Fruit fly (Drosophila melanogaster) whole organism, pupa: ENCODE measurements around the gene Ac78C.

Source experiments
- CG10348 ChIP-seq: fragments of 200-800 bp; sonication (Bioruptor generic); IDR thresholded peaks from 2 replicates; pipeline ENCODE4 v1.3.6; 2022; ENCODE audit warnings: missing biosample characterization, missing genetic modification characterization
- CG12605 ChIP-seq: fragments of 200-800 bp; sonication (Bioruptor generic); IDR thresholded peaks from 2 replicates; pipeline ENCODE4 v1.3.6; 2022; ENCODE audit warnings: missing biosample characterization, missing genetic modification characterization
- CG13204 ChIP-seq: fragments of 200-800 bp; sonication (Bioruptor generic); optimal IDR thresholded peaks from 2 replicates; lab custom pipeline; 2018; ENCODE audit warnings: missing biosample characterization, mild to moderate bottlenecking, missing genetic modification characterization, moderate library complexity
- CG14655 ChIP-seq: fragments of 200-800 bp; sonication (Bioruptor generic); optimal IDR thresholded peaks from 3 replicates; lab custom pipeline; 2017; ENCODE audit warnings: mild to moderate bottlenecking, missing biosample characterization, missing genetic modification reagents, missing genetic modification characterization
- CG15710 ChIP-seq: fragments of 200-800 bp; sonication (Bioruptor generic); optimal IDR thresholded peaks from 2 replicates; lab custom pipeline; 2018; ENCODE audit warnings: missing biosample characterization, mild to moderate bottlenecking, missing genetic modification characterization, moderate library complexity
- CG17806 ChIP-seq: fragments of 200-800 bp; sonication (Bioruptor generic); optimal IDR thresholded peaks from 2 replicates; lab custom pipeline; 2018; ENCODE audit warnings: missing biosample characterization, mild to moderate bottlenecking, missing genetic modification characterization, moderate library complexity
- CG32121 ChIP-seq: fragments of 200-800 bp; sonication (Bioruptor generic); IDR thresholded peaks from 2 replicates; pipeline ENCODE4 v1.3.6; 2022; ENCODE audit warnings: missing biosample characterization, missing genetic modification characterization
- CG34367 ChIP-seq: fragments of 200-800 bp; sonication (Bioruptor generic); optimal IDR thresholded peaks from 2 replicates; lab custom pipeline; 2018; ENCODE audit warnings: missing biosample characterization, mild to moderate bottlenecking, missing genetic modification characterization
- CG4496 ChIP-seq: fragments of 200-800 bp; sonication (Bioruptor generic); IDR thresholded peaks from 3 replicates; pipeline ENCODE4 v1.3.6; 2022; ENCODE audit warnings: missing biosample characterization, missing genetic modification characterization
- CG8159 ChIP-seq: fragments of 200-800 bp; sonication (Bioruptor generic); optimal IDR thresholded peaks from 3 replicates; lab custom pipeline; 2018; ENCODE audit warnings: missing biosample characterization, mild to moderate bottlenecking, missing genetic modification characterization, moderate library complexity
- CG8301 ChIP-seq: fragments of 200-800 bp; sonication (Bioruptor generic); optimal IDR thresholded peaks from 2 replicates; lab custom pipeline; 2018; ENCODE audit warnings: missing biosample characterization, mild to moderate bottlenecking, missing genetic modification characterization
- CG9948 ChIP-seq: fragments of 200-800 bp; sonication (Bioruptor generic); optimal IDR thresholded peaks from 2 replicates; lab custom pipeline; 2018; ENCODE audit warnings: missing biosample characterization, mild to moderate bottlenecking, missing genetic modification characterization, moderate library complexity
- D1 ChIP-seq: fragments of 200-800 bp; sonication (Bioruptor generic); optimal IDR thresholded peaks from 2 replicates; lab custom pipeline; 2018; ENCODE audit warnings: missing biosample characterization, mild to moderate bottlenecking, missing genetic modification characterization, moderate library complexity
- EcR ChIP-seq: fragments of 200-800 bp; sonication (Bioruptor generic); optimal IDR thresholded peaks from 3 replicates; lab custom pipeline; 2019; ENCODE audit warnings: missing biosample characterization, missing genetic modification characterization, mild to moderate bottlenecking, moderate library complexity, missing genetic modification reagents
- Ets98B ChIP-seq: fragments of 200-800 bp; sonication (Bioruptor generic); IDR thresholded peaks from 2 replicates; pipeline ENCODE4 v1.3.6; 2022; ENCODE audit warnings: missing biosample characterization, missing genetic modification characterization
- Pif1A ChIP-seq: fragments of 200-800 bp; sonication (Bioruptor generic); optimal IDR thresholded peaks from 3 replicates; lab custom pipeline; 2016; ENCODE audit warnings: missing biosample characterization, missing genetic modification characterization
- Pif1B ChIP-seq: fragments of 200-800 bp; sonication (Bioruptor generic); optimal IDR thresholded peaks from 3 replicates; lab custom pipeline; 2016; ENCODE audit warnings: missing biosample characterization, missing genetic modification characterization
- Snoo ChIP-seq: fragments of 200-800 bp; sonication (Bioruptor generic); optimal IDR thresholded peaks from 3 replicates; lab custom pipeline; 2017; ENCODE audit warnings: missing biosample characterization, mild to moderate bottlenecking, missing genetic modification characterization, inconsistent platforms
- fd96Ca ChIP-seq: fragments of 200-800 bp; sonication (Bioruptor generic); IDR thresholded peaks from 3 replicates; pipeline ENCODE4 v1.3.6; 2022; ENCODE audit warnings: missing biosample characterization, missing genetic modification characterization
- gl ChIP-seq: fragments of 200-800 bp; sonication (Bioruptor generic); optimal IDR thresholded peaks from 2 replicates; lab custom pipeline; 2018; ENCODE audit warnings: missing biosample characterization, mild to moderate bottlenecking, missing genetic modification characterization
- rn ChIP-seq: fragments of 200-800 bp; sonication (Bioruptor generic); IDR thresholded peaks from 2 replicates; pipeline ENCODE4 v1.3.6; 2022; ENCODE audit warnings: missing biosample characterization, missing genetic modification characterization

The Ac78C gene

DNA sequence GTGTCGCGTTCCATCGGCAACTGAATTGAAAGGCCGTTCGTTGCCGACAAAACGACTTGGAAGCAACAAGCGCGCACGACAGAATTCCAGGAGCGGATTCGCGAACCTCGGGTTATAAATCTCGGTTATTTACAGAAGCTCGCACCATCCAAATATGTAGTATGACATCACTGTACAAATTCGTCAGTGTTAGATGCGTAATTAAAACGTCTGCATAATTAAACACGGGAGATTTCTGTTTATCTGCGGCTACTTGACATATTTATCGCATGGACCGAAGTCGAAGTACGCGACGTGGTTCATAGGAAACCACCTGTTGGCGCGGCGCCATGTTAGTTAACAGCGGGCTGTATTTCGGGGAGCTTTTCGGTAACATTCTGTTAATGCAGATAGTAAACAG is at the start of gene Ac78C:
Gene Ac78C (minus strand): TSS at position 26 of the 400 bp plus-strand sequence.
- TF ChIP-seq CG12605 (peak; percentile 92), rn (GFP tag; lab: Robert Waterston, UW) (peak; percentile 68), CG9948 (tag; lab: Kevin White, UChicago) (peak; percentile 75), CG14655 (peak; percentile 81), gl (tag; lab: Kevin White, UChicago) (peak; percentile 79), CG32121 (GFP tag; lab: Robert Waterston, UW) (peak; percentile 94), Snoo (tag; lab: Kevin White, UChicago) (peak; percentile 87), CG34367 (tag; lab: Kevin White, UChicago) (peak; percentile 67), EcR (GFP tag; lab: Kevin White, UChicago) (no peak), CG17806 (tag; lab: Kevin White, UChicago) (peak; percentile 80), CG15710 (peak; percentile 80), CG10348 (no peak), CG4496 (GFP tag; lab: Robert Waterston, UW) (peak; percentile 97), Pif1B (GFP tag; lab: Kevin White, UChicago) (peak; percentile 80), fd96Ca (peak; percentile 93), Pif1A (GFP tag; lab: Kevin White, UChicago) (peak; percentile 91), CG13204 (peak; percentile 42), D1 (tag; lab: Kevin White, UChicago) (peak; percentile 47), CG8159 (peak; percentile 72), Ets98B (GFP tag; lab: Robert Waterston, UW) (peak; percentile 93), CG8301 (tag; lab: Kevin White, UChicago) (peak; percentile 83)
- TF ChIP-seq, all 21 proteins: peak for 19

dm6 chr3L:21220100-21220499 is 48.4 kb upstream of the Ac78C start, which contains the start of gene CG43219:
TSS of gene CG43219 (plus strand) at chr3L:21220400.
- TF ChIP-seq fd96Ca: no peak
- TF ChIP-seq CG4496 (GFP tag; lab: Robert Waterston, UW): 0 out of 3 replicates have a peak, but pooled peaks have one; percentile 22
- TF ChIP-seq, all 21 proteins: peak for 1

dm6 chr3L:21219160-21219559 is 47.4 kb upstream of the Ac78C start:
- no peak for TF ChIP-seq CG12605
- peak; percentile 66; the same call in 2 of the 3 replicates for TF ChIP-seq CG4496 (GFP tag; lab: Robert Waterston, UW)
- TF ChIP-seq CG32121 (GFP tag; lab: Robert Waterston, UW): peak; percentile 41; the same call in 1 of the 2 replicates

dm6 chr3L:21216697-21217291 is 45.1 kb upstream of the Ac78C start, which contains the start of the genes Trmt112 and Ilk:
TSS of gene Trmt112 (minus strand) at chr3L:21216839.
TSS of gene Ilk (plus strand) at chr3L:21216901.
- TF ChIP-seq CG34367 (tag; lab: Kevin White, UChicago): no peak
- no peak for TF ChIP-seq rn (GFP tag; lab: Robert Waterston, UW)
- no peak for TF ChIP-seq CG17806 (tag; lab: Kevin White, UChicago)
- no peak for TF ChIP-seq Snoo (tag; lab: Kevin White, UChicago)
- no peak for TF ChIP-seq gl (tag; lab: Kevin White, UChicago)
- no peak for TF ChIP-seq EcR (GFP tag; lab: Kevin White, UChicago)
- no peak for TF ChIP-seq CG10348
- TF ChIP-seq CG14655: no peak
- no peak for TF ChIP-seq Ets98B (GFP tag; lab: Robert Waterston, UW)
- TF ChIP-seq CG8301 (tag; lab: Kevin White, UChicago): no peak
- no peak for TF ChIP-seq CG15710
- no peak for TF ChIP-seq CG12605

DNA sequence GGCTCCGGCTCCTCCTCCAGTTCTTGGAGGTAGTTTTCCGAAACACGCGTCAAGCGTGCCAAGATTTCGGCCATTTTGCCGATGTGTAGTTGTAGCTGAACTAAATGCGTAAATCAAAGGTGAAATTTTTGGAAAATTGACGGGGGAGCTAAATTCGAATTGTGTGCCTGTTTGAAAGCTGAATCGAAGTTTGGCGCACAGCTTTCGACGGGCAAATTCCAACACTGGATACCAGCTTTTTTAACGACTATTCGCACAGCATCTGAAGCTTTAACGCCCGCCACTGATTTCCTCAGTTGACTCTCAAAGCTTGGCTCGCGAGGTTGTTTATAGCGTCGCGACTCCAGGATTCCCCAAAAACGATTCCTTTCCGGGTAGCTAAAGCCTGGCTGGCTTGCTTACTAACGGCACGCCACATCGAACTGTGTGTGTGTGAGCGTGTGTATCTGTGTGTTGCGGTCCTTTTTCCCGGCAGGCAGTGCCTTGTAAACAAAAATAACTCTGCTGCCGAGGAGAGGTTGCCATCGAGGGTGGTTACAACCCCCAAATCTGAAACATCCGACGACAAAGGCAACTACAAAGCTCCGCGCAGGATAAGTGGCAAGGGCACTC is 38.3 kb upstream of the Ac78C start, which contains the start of the genes CG10510 and CG10508:
Gene CG10510 (minus strand): TSS at position 164 of the 612 bp plus-strand sequence.
Gene CG10508 (plus strand): TSS at position 295 of the 612 bp plus-strand sequence.
- no peak for TF ChIP-seq CG15710
- no peak for TF ChIP-seq Snoo (tag; lab: Kevin White, UChicago)
- no peak for TF ChIP-seq CG8301 (tag; lab: Kevin White, UChicago)
- no peak for TF ChIP-seq CG13204
- no peak for TF ChIP-seq CG9948 (tag; lab: Kevin White, UChicago)
- TF ChIP-seq CG4496 (GFP tag; lab: Robert Waterston, UW): peak; percentile 43; the same call in 1 of the 3 replicates
- TF ChIP-seq fd96Ca: no peak
- TF ChIP-seq CG12605: 0 out of 2 replicates have a peak, but pooled peaks have one; percentile 12

DNA sequence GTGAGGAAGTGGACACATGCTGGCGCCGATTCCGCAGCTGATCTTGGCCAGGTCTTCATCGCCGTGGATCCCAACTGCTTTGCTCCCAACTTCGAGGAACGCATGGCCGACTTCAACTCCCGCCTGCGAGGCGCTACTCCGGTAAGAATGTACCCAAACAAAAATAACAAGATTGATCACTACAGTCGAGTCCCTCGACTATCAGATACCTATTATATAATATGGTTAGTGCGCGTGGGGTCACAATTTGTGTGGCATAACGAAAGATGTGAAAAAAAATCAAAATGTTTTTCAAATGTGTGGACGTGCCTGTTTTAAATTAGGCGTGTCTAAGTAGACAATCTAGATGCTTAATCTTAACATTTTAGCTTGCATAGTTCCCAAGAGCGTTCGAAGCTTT is 34.8 kb upstream of the Ac78C start:
- no peak for TF ChIP-seq Pif1A (GFP tag; lab: Kevin White, UChicago)
- TF ChIP-seq CG8159: no peak
- no peak for TF ChIP-seq gl (tag; lab: Kevin White, UChicago)
- no peak for TF ChIP-seq Ets98B (GFP tag; lab: Robert Waterston, UW)
- no peak for TF ChIP-seq CG4496 (GFP tag; lab: Robert Waterston, UW)
- TF ChIP-seq CG14655: no peak
- TF ChIP-seq CG34367 (tag; lab: Kevin White, UChicago): no peak
- no peak for TF ChIP-seq D1 (tag; lab: Kevin White, UChicago)
- no peak for TF ChIP-seq CG12605
- no peak for TF ChIP-seq fd96Ca
- TF ChIP-seq CG32121 (GFP tag; lab: Robert Waterston, UW): no peak
- no peak for TF ChIP-seq rn (GFP tag; lab: Robert Waterston, UW)
- TF ChIP-seq EcR (GFP tag; lab: Kevin White, UChicago): no peak
- no peak for TF ChIP-seq CG8301 (tag; lab: Kevin White, UChicago)
- TF ChIP-seq Snoo (tag; lab: Kevin White, UChicago): no peak
- TF ChIP-seq CG15710: no peak
- no peak for TF ChIP-seq CG17806 (tag; lab: Kevin White, UChicago)
- TF ChIP-seq Pif1B (GFP tag; lab: Kevin White, UChicago): no peak
- no peak for TF ChIP-seq CG10348
